Fruit fly (Drosophila melanogaster) whole organism, prepupa: ENCODE data around the gene bchs.

ENCODE experiments used
- Blimp-1 ChIP-seq: fragments of 200-800 bp; sonication (Bioruptor generic); optimal IDR thresholded peaks from 3 replicates; lab custom pipeline; 2017; ENCODE audit warnings: missing biosample characterization, missing genetic modification characterization, mild to moderate bottlenecking, moderate library complexity, missing genetic modification reagents
- CG10631 ChIP-seq: fragments of 200-800 bp; sonication (Bioruptor generic); optimal IDR thresholded peaks from 2 replicates; lab custom pipeline; 2016; ENCODE audit warnings: missing biosample characterization, missing genetic modification characterization
- CG10669 ChIP-seq: fragments of 200-800 bp; sonication (Bioruptor generic); optimal IDR thresholded peaks from 3 replicates; lab custom pipeline; 2018; ENCODE audit warnings: missing biosample characterization, mild to moderate bottlenecking, missing genetic modification characterization, moderate library complexity
- CG11294 ChIP-seq: fragments of 200-800 bp; sonication (Bioruptor generic); IDR thresholded peaks from 2 replicates; pipeline ENCODE4 v1.3.6; 2022; ENCODE audit warnings: missing biosample characterization, missing genetic modification characterization
- CG11762 ChIP-seq: fragments of 200-800 bp; sonication (Bioruptor generic); optimal IDR thresholded peaks from 3 replicates; lab custom pipeline; 2016; ENCODE audit warnings: missing biosample characterization, missing genetic modification characterization; ENCODE audit not compliant: insufficient read depth
- CG1621 ChIP-seq: fragments of 200-800 bp; sonication (Bioruptor generic); optimal IDR thresholded peaks from 3 replicates; lab custom pipeline; 2018; ENCODE audit warnings: missing biosample characterization, mild to moderate bottlenecking, missing genetic modification characterization
- CG3032 ChIP-seq: fragments of 200-800 bp; optimal IDR thresholded peaks from 2 replicates; lab custom pipeline; 2019; ENCODE audit warnings: missing biosample characterization, mild to moderate bottlenecking, missing genetic modification characterization, moderate library complexity
- CG31627 ChIP-seq: fragments of 200-800 bp; sonication (Bioruptor generic); optimal IDR thresholded peaks from 3 replicates; lab custom pipeline; 2016; ENCODE audit warnings: missing biosample characterization, missing genetic modification characterization
- CG32006 ChIP-seq: fragments of 200-800 bp; sonication (Bioruptor generic); optimal IDR thresholded peaks from 3 replicates; lab custom pipeline; 2017; ENCODE audit warnings: missing biosample characterization, mild to moderate bottlenecking, missing genetic modification characterization
- CG34406 ChIP-seq: fragments of 200-800 bp; sonication (Bioruptor generic); optimal IDR thresholded peaks from 3 replicates; lab custom pipeline; 2016; ENCODE audit warnings: missing biosample characterization, missing genetic modification characterization
- CG6163 ChIP-seq: fragments of 200-800 bp; sonication (Bioruptor generic); IDR thresholded peaks from 3 replicates; pipeline ENCODE4 v1.3.6; 2022; ENCODE audit warnings: missing biosample characterization, missing genetic modification characterization
- CG6792 ChIP-seq: fragments of 200-800 bp; sonication (Bioruptor generic); optimal IDR thresholded peaks from 3 replicates; lab custom pipeline; 2016; ENCODE audit warnings: missing biosample characterization, missing genetic modification characterization
- CG6808 ChIP-seq: fragments of 200-800 bp; sonication (Bioruptor generic); optimal IDR thresholded peaks from 3 replicates; lab custom pipeline; 2017; ENCODE audit warnings: missing biosample characterization, missing genetic modification characterization, mild to moderate bottlenecking, moderate library complexity, missing genetic modification reagents
- CG6854 ChIP-seq: fragments of 200-800 bp; sonication (Bioruptor generic); optimal IDR thresholded peaks from 2 replicates; lab custom pipeline; 2017; ENCODE audit warnings: missing biosample characterization, mild to moderate bottlenecking, missing genetic modification characterization
- CG8632 ChIP-seq: fragments of 200-800 bp; sonication (Bioruptor generic); optimal IDR thresholded peaks from 3 replicates; lab custom pipeline; 2016; ENCODE audit warnings: missing biosample characterization, missing genetic modification characterization
- Eip93F ChIP-seq: fragments of 200-800 bp; sonication (Bioruptor generic); optimal IDR thresholded peaks from 2 replicates; lab custom pipeline; 2016; ENCODE audit warnings: missing biosample characterization, mild to moderate bottlenecking, missing genetic modification characterization
- Ets21C ChIP-seq: fragments of 200-800 bp; sonication (Bioruptor generic); optimal IDR thresholded peaks from 3 replicates; lab custom pipeline; 2016; ENCODE audit warnings: missing biosample characterization, missing genetic modification characterization
- Hr39 ChIP-seq: fragments of 200-800 bp; sonication (Bioruptor generic); optimal IDR thresholded peaks from 2 replicates; lab custom pipeline; 2016; ENCODE audit warnings: missing biosample characterization, missing genetic modification characterization
- Hr4 ChIP-seq: fragments of 200-800 bp; sonication (Bioruptor generic); optimal IDR thresholded peaks from 3 replicates; lab custom pipeline; 2016; ENCODE audit warnings: missing biosample characterization, missing genetic modification characterization
- Lpt ChIP-seq: fragments of 200-800 bp; sonication (Bioruptor generic); optimal IDR thresholded peaks from 3 replicates; lab custom pipeline; 2016; ENCODE audit warnings: missing biosample characterization, missing genetic modification characterization
- Met ChIP-seq: fragments of 200-800 bp; sonication (Bioruptor generic); optimal IDR thresholded peaks from 3 replicates; lab custom pipeline; 2016; ENCODE audit warnings: missing biosample characterization, missing genetic modification characterization
- Sox102F ChIP-seq: fragments of 200-800 bp; sonication (Bioruptor generic); optimal IDR thresholded peaks from 2 replicates; lab custom pipeline; 2016; ENCODE audit warnings: missing biosample characterization, mild to moderate bottlenecking, missing genetic modification characterization
- Sox14 ChIP-seq: fragments of 200-800 bp; sonication (Bioruptor generic); optimal IDR thresholded peaks from 3 replicates; lab custom pipeline; 2016; ENCODE audit warnings: missing biosample characterization, missing genetic modification characterization
- acj6 ChIP-seq: fragments of 200-800 bp; sonication (Bioruptor generic); optimal IDR thresholded peaks from 3 replicates; lab custom pipeline; 2016; ENCODE audit warnings: missing biosample characterization, missing genetic modification characterization
- dsx ChIP-seq: fragments of 200-800 bp; optimal IDR thresholded peaks from 3 replicates; lab custom pipeline; 2019; ENCODE audit warnings: missing biosample characterization, mild to moderate bottlenecking, missing genetic modification characterization, moderate library complexity; ENCODE audit not compliant: poor library complexity, severe bottlenecking
- esn ChIP-seq: fragments of 200-800 bp; sonication (Bioruptor generic); optimal IDR thresholded peaks from 2 replicates; lab custom pipeline; 2016; ENCODE audit warnings: missing biosample characterization, mild to moderate bottlenecking, missing genetic modification characterization, moderate library complexity
- fd85E ChIP-seq: fragments of 200-800 bp; sonication (Bioruptor generic); optimal IDR thresholded peaks from 3 replicates; lab custom pipeline; 2016; ENCODE audit warnings: missing biosample characterization, missing genetic modification characterization
- fkh ChIP-seq: fragments of 200-800 bp; sonication (Bioruptor generic); optimal IDR thresholded peaks from 3 replicates; lab custom pipeline; 2017; ENCODE audit warnings: missing biosample characterization, mild to moderate bottlenecking, missing genetic modification characterization, moderate library complexity
- lz ChIP-seq: fragments of 200-800 bp; sonication (Bioruptor generic); optimal IDR thresholded peaks from 3 replicates; lab custom pipeline; 2016; ENCODE audit warnings: missing biosample characterization, missing genetic modification characterization
- net ChIP-seq: fragments of 200-800 bp; sonication (Bioruptor generic); optimal IDR thresholded peaks from 3 replicates; lab custom pipeline; 2016; ENCODE audit warnings: missing biosample characterization, missing genetic modification characterization
- salr ChIP-seq, 2 experiments: fragments of 200-800 bp; sonication (Bioruptor generic); optimal IDR thresholded peaks; 3 replicates each; lab custom pipeline; 2016 to 2018; ENCODE audit warnings: missing biosample characterization in 2 of 2, missing genetic modification characterization in 2 of 2, mild to moderate bottlenecking in 1 of 2
- spab ChIP-seq: fragments of 200-800 bp; sonication (Bioruptor generic); optimal IDR thresholded peaks from 2 replicates; lab custom pipeline; 2017; ENCODE audit warnings: missing biosample characterization, mild to moderate bottlenecking, missing genetic modification characterization, missing genetic modification reagents
- vri ChIP-seq: fragments of 200-800 bp; sonication (Bioruptor generic); optimal IDR thresholded peaks from 3 replicates; lab custom pipeline; 2016; ENCODE audit warnings: missing biosample characterization, mild to moderate bottlenecking, missing genetic modification characterization

Gene bchs

DNA sequence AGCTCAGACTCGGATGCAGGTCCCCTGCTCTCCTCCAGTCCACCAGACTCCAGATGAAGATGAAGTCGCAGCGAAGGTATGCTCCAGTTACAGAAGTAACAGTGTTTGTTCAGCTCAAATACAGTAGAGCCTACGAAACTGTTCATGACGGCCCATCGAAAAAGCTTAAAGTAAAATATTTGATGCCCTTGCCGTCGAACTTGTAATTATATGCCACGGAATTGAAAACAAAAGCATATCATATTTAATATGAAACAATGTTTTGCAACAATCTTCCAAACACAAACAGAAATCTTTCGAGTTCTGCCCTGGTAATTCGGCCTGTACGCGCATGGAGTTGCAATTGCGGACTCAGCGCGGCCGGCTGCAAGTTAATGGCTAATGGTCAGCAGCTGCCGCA is 25.8 kb upstream of the bchs start (continued):
- TF ChIP-seq Lpt (GFP tag; lab: Kevin White, UChicago) (peak; percentile 27), CG32006 (GFP tag; lab: Kevin White, UChicago) (peak; percentile 67), CG6808 (GFP tag; lab: Kevin White, UChicago) (no peak), CG8632 (no peak)

DNA sequence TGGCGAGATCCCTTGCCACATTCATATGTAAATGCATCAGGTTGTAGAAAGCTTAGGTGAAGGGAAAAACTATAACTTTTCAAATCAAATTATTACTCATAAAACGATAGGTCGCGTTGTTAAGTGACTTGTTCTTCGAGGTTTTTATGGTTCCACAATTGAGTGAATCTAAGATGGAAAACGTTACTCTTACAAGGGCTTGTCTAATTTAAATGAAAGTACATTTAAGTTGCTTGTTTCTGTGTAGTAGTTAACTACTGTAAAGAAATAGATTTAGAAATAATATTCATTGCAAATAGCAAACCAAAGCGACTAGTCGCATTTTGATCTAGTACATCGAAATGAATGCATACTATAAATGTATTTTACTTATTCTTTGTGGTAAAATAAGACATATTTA is 23.5 kb upstream of the bchs start, which contains the start of gene CG44574:
Gene CG44574 (plus strand): TSS at position 301 of the 400 bp plus-strand sequence.
- TF ChIP-seq fkh (GFP tag; lab: Kevin White, UChicago): no peak
- no peak for TF ChIP-seq lz (GFP tag; lab: Kevin White, UChicago)
- no peak for TF ChIP-seq Sox102F (GFP tag; lab: Kevin White, UChicago)
- no peak for TF ChIP-seq CG10631 (GFP tag; lab: Kevin White, UChicago)
- TF ChIP-seq CG1621: no peak
- no peak for TF ChIP-seq Sox14 (GFP tag; lab: Kevin White, UChicago)
- no peak for TF ChIP-seq dsx (GFP tag; lab: Kevin White, UChicago)
- no peak for TF ChIP-seq spab (GFP tag; lab: Kevin White, UChicago)
- no peak for TF ChIP-seq vri
- TF ChIP-seq acj6 (GFP tag; lab: Kevin White, UChicago): no peak
- no peak for TF ChIP-seq salr (GFP tag; optimal IDR thresholded peaks at IDR 0.05; lab: Kevin White, UChicago)

DNA sequence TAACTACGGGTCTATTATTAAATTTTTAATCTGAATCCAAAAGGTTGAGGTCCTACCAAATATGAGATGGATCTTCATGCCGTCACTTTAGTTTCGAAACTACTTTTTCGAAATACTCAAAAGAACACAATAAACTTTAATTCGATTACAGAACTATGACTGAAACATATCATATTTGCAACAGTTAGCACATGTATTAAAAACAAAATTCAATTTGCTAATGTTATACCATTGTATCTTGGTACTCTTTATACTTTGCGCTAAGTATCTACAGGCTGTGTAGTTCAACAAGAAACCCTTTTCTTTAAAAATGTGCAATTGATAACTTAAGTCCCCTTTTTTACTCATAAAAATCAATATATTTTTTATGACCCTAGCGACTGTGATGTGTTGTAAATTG is 22.3 kb upstream of the bchs start, which contains the start of the genes Sfp26Ac and CG43185:
Gene Sfp26Ac (minus strand): TSS at position 101 of the 400 bp plus-strand sequence.
Gene CG43185 (plus strand): TSS at position 215 of the 400 bp plus-strand sequence.
- no peak for TF ChIP-seq Eip93F (GFP tag; lab: Kevin White, UChicago)

DNA sequence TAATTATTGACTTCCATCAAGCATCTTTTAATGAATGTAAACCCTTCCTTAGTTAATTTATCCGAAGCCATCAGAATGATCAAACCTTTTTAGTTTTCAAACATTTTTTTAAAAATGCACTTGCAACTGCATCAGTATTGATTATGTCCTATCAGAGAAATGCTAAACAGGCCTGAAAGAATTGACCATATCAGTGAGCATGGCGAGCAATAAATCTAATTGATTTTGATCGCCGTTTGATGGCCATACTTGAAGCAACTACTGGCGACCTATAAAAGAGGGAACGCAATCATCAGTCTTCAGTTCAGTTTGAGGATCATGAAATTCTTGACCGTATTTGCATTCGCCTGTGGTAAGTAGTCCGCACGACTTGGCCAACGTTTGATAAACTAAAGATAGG is 21.3 kb upstream of the bchs start, which contains the start of gene CG9029:
Gene CG9029 (plus strand): TSS at position 301 of the 400 bp plus-strand sequence.
- TF ChIP-seq CG11294: no peak
- no peak for TF ChIP-seq Hr4 (GFP tag; lab: Kevin White, UChicago)
- TF ChIP-seq Eip93F (GFP tag; lab: Kevin White, UChicago): no peak
- TF ChIP-seq CG31627 (GFP tag; lab: Kevin White, UChicago): no peak
- TF ChIP-seq, all 60 proteins: peak for 0

DNA sequence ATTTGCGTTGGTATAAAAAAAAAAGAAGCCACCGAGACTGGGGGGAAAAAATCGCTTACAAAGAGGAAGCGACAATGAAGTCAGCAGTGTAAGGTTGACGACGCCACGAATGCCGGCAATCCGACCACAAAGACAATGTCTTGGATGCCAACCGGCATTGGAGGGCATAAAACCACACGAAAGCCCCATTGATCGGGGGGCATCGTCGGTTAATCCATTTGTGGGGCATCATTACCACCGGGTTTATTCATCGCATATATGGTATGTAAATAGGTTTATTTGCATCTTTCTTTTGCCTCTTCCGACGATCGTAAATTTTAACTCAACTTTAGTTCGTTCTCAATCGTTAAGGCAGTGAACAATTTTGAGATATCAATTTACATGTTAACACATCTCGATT is 20.0 kb upstream of the bchs start:
- TF ChIP-seq fkh (GFP tag; lab: Kevin White, UChicago) (peak; percentile 2), CG6792 (no peak), fd85E (no peak)

DNA sequence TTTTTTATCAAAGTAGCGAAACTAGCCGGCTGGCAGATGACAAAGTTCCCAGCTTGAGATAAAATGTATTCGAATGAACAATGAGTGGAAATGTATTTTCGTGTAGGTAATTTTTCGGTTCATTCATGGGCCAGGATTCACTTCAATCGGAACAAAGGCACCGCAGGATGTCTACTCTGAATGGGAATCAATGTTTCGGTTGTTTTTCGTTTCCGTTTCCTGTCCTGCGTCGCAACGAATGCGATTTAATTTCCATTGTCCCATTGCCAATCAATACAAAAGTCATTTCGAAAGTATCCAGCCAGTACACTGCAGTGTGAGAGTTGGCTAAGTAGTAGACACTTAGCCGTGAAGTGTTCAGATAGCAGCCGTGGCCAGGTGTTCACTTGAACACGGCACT is 16.4 kb upstream of the bchs start:
- TF ChIP-seq Ets21C (no peak), fd85E (no peak), CG1621 (no peak), CG3032 (tag; lab: Kevin White, UChicago) (no peak), fkh (GFP tag; lab: Kevin White, UChicago) (no peak), Sox102F (GFP tag; lab: Kevin White, UChicago) (no peak), CG6163 (no peak), Met (no peak), Hr39 (GFP tag; lab: Kevin White, UChicago) (no peak), Lpt (GFP tag; lab: Kevin White, UChicago) (no peak), vri (no peak)

DNA sequence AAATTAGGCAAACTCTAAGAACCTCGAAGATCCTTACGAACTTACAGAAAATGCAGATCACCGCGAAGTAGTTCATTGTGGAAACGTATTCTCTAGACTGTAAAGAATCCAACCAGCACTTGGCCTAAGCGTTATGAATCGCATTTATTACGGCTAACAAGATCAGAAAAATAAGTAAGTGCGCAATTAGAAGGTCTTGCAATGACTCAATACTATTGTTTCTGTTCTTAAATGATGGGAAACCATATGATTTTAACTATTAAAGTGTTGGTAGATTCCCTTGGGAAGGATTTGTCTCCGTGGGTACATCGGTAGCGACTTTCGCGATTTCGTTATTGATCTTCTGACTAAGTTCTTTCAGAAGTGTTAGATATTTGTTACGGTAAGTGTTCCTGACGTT is 14.2 kb upstream of the bchs start, which contains the start of gene Acp26Ab:
Gene Acp26Ab (minus strand): TSS at position 101 of the 400 bp plus-strand sequence.
- no peak for TF ChIP-seq Sox14 (GFP tag; lab: Kevin White, UChicago)
- no peak for TF ChIP-seq CG34406 (GFP tag; lab: Kevin White, UChicago)
- no peak for TF ChIP-seq esn (GFP tag; lab: Kevin White, UChicago)
- TF ChIP-seq CG3032 (tag; lab: Kevin White, UChicago): no peak
- no peak for TF ChIP-seq net (GFP tag; lab: Kevin White, UChicago)
- TF ChIP-seq Met: no peak
- no peak for TF ChIP-seq CG11762 (GFP tag; lab: Kevin White, UChicago)
- no peak for TF ChIP-seq CG10669
- TF ChIP-seq Blimp-1 (GFP tag; lab: Kevin White, UChicago): no peak
- TF ChIP-seq CG6854 (GFP tag; lab: Kevin White, UChicago): no peak
